Fruit fly (Drosophila melanogaster): ENCODE data around the gene Uba4.

The Uba4 gene

DNA sequence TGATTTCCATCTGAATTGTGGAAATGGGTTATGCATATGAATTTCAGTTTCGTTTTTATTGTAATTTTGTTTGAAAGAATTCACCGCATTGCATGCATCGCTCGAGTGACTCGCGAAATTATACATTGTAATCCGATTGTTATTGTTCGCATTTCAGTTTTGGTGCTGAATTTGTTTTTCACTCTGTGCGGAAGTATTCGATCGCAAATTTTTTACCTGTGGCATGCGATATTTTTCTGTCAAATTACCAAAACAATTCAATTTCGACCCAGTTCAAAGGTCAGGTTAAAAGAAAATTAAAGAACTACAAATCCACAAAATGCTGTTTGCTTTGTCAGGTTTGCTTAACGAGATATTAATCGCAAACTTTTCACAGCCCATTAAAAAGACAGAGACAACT, 15.6 kb downstream of the Uba4 start:
- TF ChIP-seq insv (optimal IDR thresholded peaks at IDR 0.05) (no peak), psq (optimal IDR thresholded peaks at IDR 0.05) (no peak), h (optimal IDR thresholded peaks at IDR 0.05) (no peak), Myc (optimal IDR thresholded peaks at IDR 0.05) (no peak), Sin3A (optimal IDR thresholded peaks at IDR 0.05) (no peak), ttk (optimal IDR thresholded peaks at IDR 0.05) (no peak)

DNA sequence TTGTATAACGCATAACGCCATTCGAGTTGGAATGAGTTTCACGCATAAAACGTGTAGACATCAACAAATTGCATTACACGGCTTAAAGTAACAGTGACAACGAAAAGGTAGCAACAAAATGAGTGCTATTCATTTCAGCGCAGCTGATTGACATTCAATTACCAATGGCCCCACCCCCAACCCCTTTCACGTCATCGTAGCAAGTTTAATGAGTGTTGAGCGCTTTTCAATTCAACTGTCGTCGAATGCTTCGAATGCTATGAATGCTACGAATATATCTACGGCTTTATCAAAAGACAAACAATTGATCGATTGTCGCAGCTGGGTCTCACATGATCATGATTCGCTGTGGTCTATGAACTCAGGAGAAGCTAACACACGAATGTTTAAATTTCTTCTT, 16.4 kb downstream of the Uba4 start:
- no peak for TF ChIP-seq insv (optimal IDR thresholded peaks at IDR 0.05)
- no peak for TF ChIP-seq Sin3A (optimal IDR thresholded peaks at IDR 0.05)
- TF ChIP-seq psq (optimal IDR thresholded peaks at IDR 0.05), result no peak
- no peak for TF ChIP-seq Myc (optimal IDR thresholded peaks at IDR 0.05)
- TF ChIP-seq h (optimal IDR thresholded peaks at IDR 0.05), result no peak
- no peak for TF ChIP-seq ttk (optimal IDR thresholded peaks at IDR 0.05)

DNA sequence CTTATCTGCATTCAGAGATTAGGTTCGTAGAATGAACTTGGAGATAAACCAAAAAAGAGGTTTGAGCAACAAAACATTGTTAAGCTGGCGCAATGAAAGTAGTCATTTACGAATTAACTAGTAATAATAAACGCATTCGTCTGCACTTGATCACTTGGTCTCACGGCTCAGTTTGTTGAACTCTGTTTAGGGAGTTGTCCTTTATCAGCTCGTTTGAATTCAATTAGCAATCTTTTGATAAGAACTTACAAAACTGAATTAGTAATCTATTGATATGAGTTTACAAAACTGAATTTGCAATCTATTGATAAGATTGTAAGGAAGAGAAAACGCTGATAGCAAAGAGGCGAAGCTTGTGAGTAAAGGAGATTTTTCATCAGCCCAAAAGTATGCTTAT, 16.9 kb downstream of the Uba4 start:
- TF ChIP-seq Myc (optimal IDR thresholded peaks at IDR 0.05) (no peak), psq (optimal IDR thresholded peaks at IDR 0.05) (no peak), ttk (optimal IDR thresholded peaks at IDR 0.05) (no peak), insv (optimal IDR thresholded peaks at IDR 0.05) (no peak), h (optimal IDR thresholded peaks at IDR 0.05) (no peak), Sin3A (optimal IDR thresholded peaks at IDR 0.05) (no peak)

DNA sequence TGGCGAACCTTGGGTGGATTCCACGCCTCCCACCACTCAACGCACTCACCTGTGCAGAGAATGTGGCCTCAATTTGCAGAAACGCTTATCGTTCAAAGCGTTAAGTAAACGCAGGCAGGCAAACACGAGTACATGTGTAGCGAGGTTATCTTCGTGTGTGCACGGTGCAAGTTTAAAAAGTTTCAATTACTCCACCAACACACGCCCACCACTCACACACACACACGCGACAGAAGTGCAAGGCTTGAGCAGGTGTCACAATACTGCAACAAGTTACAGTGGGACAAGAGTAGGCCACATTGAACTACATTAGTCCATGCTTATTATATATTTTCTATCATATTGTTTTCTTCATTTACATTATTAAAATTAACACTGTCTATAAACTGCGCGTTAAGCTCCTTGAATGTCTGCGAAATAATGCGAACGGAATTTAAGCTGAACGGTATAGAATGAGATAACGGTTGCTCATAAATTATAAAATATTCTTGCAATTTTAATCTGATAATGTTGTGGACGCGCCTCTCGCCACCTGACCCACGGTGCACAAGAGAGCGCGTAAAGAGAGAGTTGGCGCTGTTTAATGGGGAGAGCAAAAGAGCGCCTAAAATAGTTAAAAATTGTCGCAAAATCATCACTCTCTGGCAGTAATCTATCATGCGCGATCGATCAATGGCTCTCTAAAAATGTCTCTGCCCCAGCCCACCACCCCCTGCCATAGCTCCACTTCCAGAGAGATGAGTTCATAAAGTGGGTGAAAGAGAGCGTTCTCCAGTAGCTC, 17.5 kb downstream of the Uba4 start:
- TF ChIP-seq Sin3A (optimal IDR thresholded peaks at IDR 0.05), result no peak
- no peak for TF ChIP-seq psq (optimal IDR thresholded peaks at IDR 0.05)
- no peak for TF ChIP-seq h (optimal IDR thresholded peaks at IDR 0.05)
- no peak for TF ChIP-seq insv (optimal IDR thresholded peaks at IDR 0.05)
- TF ChIP-seq ttk (optimal IDR thresholded peaks at IDR 0.05), result no peak

dm6 chr2L:8535394-8536176, 18.4 kb downstream of the Uba4 start:
- TF ChIP-seq ttk (optimal IDR thresholded peaks at IDR 0.05) (no peak), Sin3A (optimal IDR thresholded peaks at IDR 0.05) (no peak), psq (optimal IDR thresholded peaks at IDR 0.05) (no peak), h (optimal IDR thresholded peaks at IDR 0.05) (no peak)

dm6 chr2L:8538449-8539050, 21.3 kb downstream of the Uba4 start:
- no peak for TF ChIP-seq insv (optimal IDR thresholded peaks at IDR 0.05)
- TF ChIP-seq h (optimal IDR thresholded peaks at IDR 0.05), result no peak
- no peak for TF ChIP-seq Sin3A (optimal IDR thresholded peaks at IDR 0.05)
- TF ChIP-seq ttk (optimal IDR thresholded peaks at IDR 0.05), result no peak
- no peak for TF ChIP-seq Myc (optimal IDR thresholded peaks at IDR 0.05)
- no peak for TF ChIP-seq psq (optimal IDR thresholded peaks at IDR 0.05)

DNA sequence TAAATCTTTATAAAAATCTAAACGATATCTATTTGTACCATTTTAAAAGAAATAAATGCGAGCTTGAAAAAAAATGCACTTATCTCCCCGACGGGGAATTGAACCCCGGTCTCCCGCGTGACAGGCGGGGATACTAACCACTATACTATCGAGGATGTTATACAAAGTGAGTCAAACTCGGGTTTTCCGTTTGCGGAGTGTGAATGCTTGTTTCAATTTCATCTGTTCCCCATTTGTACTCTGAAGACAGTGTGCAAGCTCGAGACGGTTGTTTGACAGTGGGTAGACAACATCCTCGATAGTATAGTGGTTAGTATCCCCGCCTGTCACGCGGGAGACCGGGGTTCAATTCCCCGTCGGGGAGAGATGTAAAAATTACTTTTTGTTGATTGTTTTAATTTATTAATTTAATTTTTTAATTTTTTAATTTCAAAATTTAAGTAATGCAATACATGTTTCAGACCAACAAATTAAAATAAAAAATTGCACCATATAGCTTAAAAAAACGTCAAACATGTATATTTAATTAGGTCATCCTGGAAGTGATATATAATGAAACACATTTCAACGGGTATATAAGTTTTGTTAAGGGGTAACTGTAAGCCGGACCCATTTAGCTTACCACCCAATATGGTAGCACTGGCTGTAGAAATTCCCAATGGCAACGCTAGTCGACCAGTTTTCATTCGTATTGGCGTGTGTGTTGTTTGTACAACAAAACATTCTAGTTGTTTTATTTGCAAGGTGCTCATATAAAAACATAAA, 24.4 kb downstream of the Uba4 start, which contains the start of gene Sema1a:
Sema1a (plus strand) TSS at position 679 of the 765 bp plus-strand sequence.
- TF ChIP-seq insv (optimal IDR thresholded peaks at IDR 0.05), result no peak
- TF ChIP-seq Sin3A (optimal IDR thresholded peaks at IDR 0.05), result no peak
- no peak for TF ChIP-seq ttk (optimal IDR thresholded peaks at IDR 0.05)
- TF ChIP-seq h (optimal IDR thresholded peaks at IDR 0.05), result no peak
- TF ChIP-seq Myc (optimal IDR thresholded peaks at IDR 0.05), result no peak
- TF ChIP-seq psq (optimal IDR thresholded peaks at IDR 0.05), result no peak

dm6 chr2L:8542234-8542572, 25.0 kb downstream of the Uba4 start:
- TF ChIP-seq psq (optimal IDR thresholded peaks at IDR 0.05), result no peak
- no peak for TF ChIP-seq Myc (optimal IDR thresholded peaks at IDR 0.05)
- TF ChIP-seq Sin3A (optimal IDR thresholded peaks at IDR 0.05), result no peak
- TF ChIP-seq ttk (optimal IDR thresholded peaks at IDR 0.05), result no peak
- TF ChIP-seq h (optimal IDR thresholded peaks at IDR 0.05), result no peak
- no peak for TF ChIP-seq insv (optimal IDR thresholded peaks at IDR 0.05)

- TF ChIP-seq ttk (optimal IDR thresholded peaks at IDR 0.05) (no peak), psq (optimal IDR thresholded peaks at IDR 0.05) (no peak), Sin3A (optimal IDR thresholded peaks at IDR 0.05) (no peak), Myc (optimal IDR thresholded peaks at IDR 0.05) (no peak), insv (optimal IDR thresholded peaks at IDR 0.05) (no peak), h (optimal IDR thresholded peaks at IDR 0.05) (no peak)
Observed at dm6 chr2L:8542639-8543038, 25.4 kb downstream of the Uba4 start.

dm6 chr2L:8543102-8543501, 25.9 kb downstream of the Uba4 start:
- TF ChIP-seq Sin3A (optimal IDR thresholded peaks at IDR 0.05), result no peak
- TF ChIP-seq psq (optimal IDR thresholded peaks at IDR 0.05), result no peak

DNA sequence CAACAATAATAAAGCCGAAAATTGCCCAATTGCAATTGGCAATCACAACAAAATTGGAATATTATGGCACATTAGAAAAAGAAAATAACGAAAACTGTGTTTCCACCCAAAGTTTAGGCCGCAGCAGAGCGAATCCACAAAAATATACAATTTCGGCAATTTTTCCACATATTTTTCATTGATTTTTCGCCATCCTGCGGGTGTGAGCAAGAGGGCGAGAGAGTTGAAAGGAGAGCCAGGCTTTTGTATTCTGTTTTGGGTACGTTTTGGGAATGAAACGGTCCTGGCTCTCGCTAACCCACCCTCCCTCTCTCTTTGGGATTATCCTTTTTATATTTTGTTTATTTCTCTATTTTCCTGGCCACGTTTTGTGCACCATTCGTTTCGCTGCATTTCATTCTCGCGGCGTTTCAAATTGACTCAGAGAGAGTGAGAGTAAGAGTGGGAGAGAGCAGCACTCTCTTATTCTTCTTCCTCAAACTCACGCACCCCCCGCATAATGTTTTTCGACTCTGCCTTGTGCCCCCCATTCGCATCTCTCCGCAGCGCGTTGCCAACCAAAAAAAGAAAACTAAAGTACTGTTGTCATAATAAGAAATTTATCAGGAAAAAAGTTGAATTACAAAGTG, 26.6 kb downstream of the Uba4 start:
- no peak for TF ChIP-seq insv (optimal IDR thresholded peaks at IDR 0.05)
- TF ChIP-seq Sin3A (optimal IDR thresholded peaks at IDR 0.05), result no peak
- TF ChIP-seq Myc (optimal IDR thresholded peaks at IDR 0.05), result no peak
- no peak for TF ChIP-seq h (optimal IDR thresholded peaks at IDR 0.05)
- TF ChIP-seq ttk (optimal IDR thresholded peaks at IDR 0.05), result no peak
- no peak for TF ChIP-seq psq (optimal IDR thresholded peaks at IDR 0.05)

Data from Kc167 (cell line).